Worm (Caenorhabditis elegans): ENCODE results near the gene clp-7.

clp-7 gene

DNA sequence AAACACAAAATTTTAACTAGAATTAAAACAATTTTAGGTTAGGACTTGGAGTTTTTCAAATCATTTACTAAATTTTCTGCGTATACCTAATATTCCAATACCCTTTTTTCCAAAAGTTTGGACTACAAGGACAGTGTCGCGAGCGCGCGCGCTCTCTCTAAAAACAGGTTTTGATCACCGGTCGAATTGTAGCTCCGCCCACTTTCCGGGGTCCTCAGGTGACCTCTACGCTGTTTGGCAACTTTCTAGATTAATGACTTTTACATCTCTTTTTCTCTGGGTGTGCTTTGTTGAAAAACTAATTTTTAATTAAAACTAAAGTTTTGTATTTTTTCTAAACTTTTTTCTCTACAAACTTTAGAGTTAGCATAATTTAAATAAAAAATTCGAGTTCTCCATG, 56.7 kb downstream of the clp-7 start:
- no peak for TF ChIP-seq mab-5 (tag; optimal IDR thresholded peaks at IDR 0.05)
- no peak for TF ChIP-seq snpc-4 (tag; optimal IDR thresholded peaks at IDR 0.05)
- TF ChIP-seq bed-3 (GFP tag; optimal IDR thresholded peaks at IDR 0.05), result no peak
- TF ChIP-seq mep-1 (tag; optimal IDR thresholded peaks at IDR 0.05), result no peak
- no peak for TF ChIP-seq M03D4.4 (tag; optimal IDR thresholded peaks at IDR 0.05)
- TF ChIP-seq lsy-2 (tag; optimal IDR thresholded peaks at IDR 0.05), result no peak
- TF ChIP-seq sem-2 (GFP tag; optimal IDR thresholded peaks at IDR 0.05), result no peak
- no peak for TF ChIP-seq lin-32 (GFP tag; optimal IDR thresholded peaks at IDR 0.05)
- no peak for TF ChIP-seq cnd-1 (tag; optimal IDR thresholded peaks at IDR 0.05)
- no peak for TF ChIP-seq unc-120 (tag; optimal IDR thresholded peaks at IDR 0.05; ENCODE audit: poor library complexity, severe bottlenecking)
- no peak for TF ChIP-seq sptf-1 (tag; optimal IDR thresholded peaks at IDR 0.05)
- no peak for TF ChIP-seq nhr-2 (tag; optimal IDR thresholded peaks at IDR 0.05)

DNA sequence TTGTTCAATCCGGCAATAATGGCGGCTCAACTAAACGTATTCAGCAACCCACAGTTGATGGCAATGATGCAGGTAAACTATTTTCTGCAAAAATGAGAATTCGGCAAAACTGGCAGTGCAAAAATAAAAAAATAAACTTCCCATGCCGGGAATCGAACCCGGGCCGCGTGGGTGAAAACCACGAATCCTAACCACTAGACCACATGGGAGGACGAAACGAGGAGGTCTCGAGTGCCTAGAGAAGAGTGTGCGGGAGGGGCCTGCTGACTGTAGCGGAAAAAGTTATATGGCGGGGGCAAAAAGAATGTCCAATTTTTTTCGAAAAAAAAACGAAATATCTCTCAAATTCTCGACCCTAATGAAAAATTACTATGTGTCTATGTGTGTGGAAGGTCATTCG, 57.7 kb downstream of the clp-7 start:
- TF ChIP-seq M03D4.4 (tag; optimal IDR thresholded peaks at IDR 0.05) (peak; percentile 81), mls-2 (tag; optimal IDR thresholded peaks at IDR 0.05) (peak; percentile 82), lin-32 (GFP tag; optimal IDR thresholded peaks at IDR 0.05) (peak; percentile 61), elt-3 (tag; optimal IDR thresholded peaks at IDR 0.05) (no peak), sptf-1 (tag; optimal IDR thresholded peaks at IDR 0.05) (peak; percentile 91), tbx-8 (GFP tag; optimal IDR thresholded peaks at IDR 0.05) (no peak), snpc-4 (tag; optimal IDR thresholded peaks at IDR 0.05) (no peak), pha-4 (tag; optimal IDR thresholded peaks at IDR 0.05) (no peak), unc-120 (tag; optimal IDR thresholded peaks at IDR 0.05; ENCODE audit: poor library complexity, severe bottlenecking) (peak; percentile 54), cnd-1 (tag; optimal IDR thresholded peaks at IDR 0.05) (peak; percentile 81), zip-8 (tag; optimal IDR thresholded peaks at IDR 0.05) (no peak), ceh-39 (tag; optimal IDR thresholded peaks at IDR 0.05) (no peak), flh-1 (GFP tag; optimal IDR thresholded peaks at IDR 0.05) (peak; percentile 67), ham-2 (GFP tag; optimal IDR thresholded peaks at IDR 0.05) (peak; percentile 31), mab-5 (tag; optimal IDR thresholded peaks at IDR 0.05) (no peak), lsy-2 (tag; optimal IDR thresholded peaks at IDR 0.05) (no peak), unc-62 (GFP tag; optimal IDR thresholded peaks at IDR 0.05) (no peak), unc-39 (tag; optimal IDR thresholded peaks at IDR 0.05) (no peak), ztf-11 (tag; optimal IDR thresholded peaks at IDR 0.05) (no peak), mep-1 (tag; optimal IDR thresholded peaks at IDR 0.05) (no peak), drap-1 (GFP tag; optimal IDR thresholded peaks at IDR 0.05) (peak; percentile 75), ceh-43 (GFP tag; optimal IDR thresholded peaks at IDR 0.05) (peak; percentile 65), blmp-1 (tag; optimal IDR thresholded peaks at IDR 0.05) (no peak), nhr-2 (tag; optimal IDR thresholded peaks at IDR 0.05) (no peak), bed-3 (GFP tag; optimal IDR thresholded peaks at IDR 0.05) (peak; percentile 58), sem-2 (GFP tag; optimal IDR thresholded peaks at IDR 0.05) (peak; percentile 70), nhr-76 (tag; optimal IDR thresholded peaks at IDR 0.05) (no peak), nhr-237 (tag; optimal IDR thresholded peaks at IDR 0.05) (no peak), ces-1 (GFP tag; optimal IDR thresholded peaks at IDR 0.05) (peak; percentile 7), nhr-28 (tag; optimal IDR thresholded peaks at IDR 0.05) (no peak), elt-1 (tag; optimal IDR thresholded peaks at IDR 0.05; ENCODE audit: borderline replicate concordance, insufficient read depth) (no peak), ceh-83 (GFP tag; optimal IDR thresholded peaks at IDR 0.05) (peak; percentile 82), lin-13 (tag; optimal IDR thresholded peaks at IDR 0.05) (peak; percentile 3), hlh-1 (tag; optimal IDR thresholded peaks at IDR 0.05) (no peak), nhr-12 (tag; optimal IDR thresholded peaks at IDR 0.05) (no peak)

DNA sequence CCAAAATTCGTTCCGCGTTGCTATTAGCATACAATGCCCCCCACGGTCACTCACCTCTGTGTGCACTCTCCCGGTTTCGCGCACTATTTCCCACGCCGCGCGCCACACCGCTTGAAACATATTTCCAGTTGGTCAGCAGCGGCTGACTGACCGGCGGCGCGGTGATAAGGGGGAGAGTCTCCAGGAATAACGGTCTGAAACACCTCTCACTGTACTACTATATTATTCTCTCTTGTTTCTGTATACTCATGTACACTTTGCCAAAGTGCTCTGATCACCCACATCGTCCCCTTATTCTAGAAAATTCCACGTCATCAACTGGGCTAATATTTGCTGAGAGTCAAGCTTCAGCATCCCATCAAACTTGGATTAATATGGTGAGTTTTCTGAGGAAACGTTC, 59.9 kb downstream of the clp-7 start, which contains the start of gene nhr-41:
Gene nhr-41 (plus strand): TSS at position 301 of the 400 bp plus-strand sequence.
- TF ChIP-seq sptf-1 (tag; optimal IDR thresholded peaks at IDR 0.05) (peak; percentile 8), cnd-1 (tag; optimal IDR thresholded peaks at IDR 0.05) (no peak), ceh-43 (GFP tag; optimal IDR thresholded peaks at IDR 0.05) (no peak), lin-32 (GFP tag; optimal IDR thresholded peaks at IDR 0.05) (no peak), lin-13 (tag; optimal IDR thresholded peaks at IDR 0.05) (no peak), nhr-2 (tag; optimal IDR thresholded peaks at IDR 0.05) (no peak), ces-1 (GFP tag; optimal IDR thresholded peaks at IDR 0.05) (no peak), elt-1 (tag; optimal IDR thresholded peaks at IDR 0.05; ENCODE audit: borderline replicate concordance, insufficient read depth) (no peak), zip-8 (tag; optimal IDR thresholded peaks at IDR 0.05) (no peak)

DNA sequence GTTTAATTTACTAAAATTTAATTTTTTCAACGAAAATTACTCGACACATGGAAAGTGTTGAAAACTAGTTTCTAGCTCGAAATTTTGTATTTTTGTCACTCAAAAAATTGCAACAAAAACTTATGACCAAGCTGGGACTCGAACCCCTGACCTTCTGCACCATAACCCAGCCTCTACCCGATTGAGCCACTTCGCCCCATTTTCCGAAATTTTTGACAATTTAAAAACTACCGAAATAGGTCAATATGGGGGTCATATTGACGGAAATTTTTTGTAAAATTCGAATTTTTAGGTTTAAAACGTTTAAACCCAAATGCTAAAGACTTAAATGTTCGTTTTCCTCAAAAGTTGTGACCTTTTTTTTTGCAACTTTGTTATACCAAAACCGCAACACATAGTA, 60.3 kb downstream of the clp-7 start:
- no peak for TF ChIP-seq bed-3 (GFP tag; optimal IDR thresholded peaks at IDR 0.05)
- no peak for TF ChIP-seq ham-2 (GFP tag; optimal IDR thresholded peaks at IDR 0.05)
